Worm (Caenorhabditis elegans) whole organism, young adult: ENCODE data around the gene F56F11.4.

ENCODE experiments used
- ama-1 ChIP-seq, 3 experiments: fragments of 150-350 bp in 1 of 3; sonication (generic microtip) in 2 of 3; optimal IDR thresholded peaks; 2 replicates each; lab custom pipeline; 2014 to 2018; ENCODE audit warnings: missing biosample characterization in 2 of 3, missing genetic modification characterization in 2 of 3, missing genetic modification reagents in 2 of 3
- lsy-27 ChIP-seq: sonication (generic microtip); optimal IDR thresholded peaks from 2 replicates; lab custom pipeline; 2017; ENCODE audit warnings: missing genetic modification characterization, mild to moderate bottlenecking, missing compliant biosample characterization, antibody characterized with exemption, missing genotype, borderline replicate concordance; ENCODE audit not compliant: insufficient read depth
- nfyb-1 ChIP-seq: fragments of 200-800 bp; sonication (Bioruptor generic); IDR thresholded peaks from 2 replicates; pipeline ENCODE4 v1.3.6; 2022; ENCODE audit warnings: missing genetic modification reagents, missing genetic modification characterization, missing compliant biosample characterization

ce11 chrIII:2864669-2865068 is 8.6 kb downstream of the F56F11.4 start:
- TF ChIP-seq lsy-27 (tag; lab: Kevin White, UChicago) (no peak), ama-1 (optimal IDR thresholded peaks at IDR 0.05; lab: Kevin White, UChicago) (no peak), ama-1 (GFP tag; optimal IDR thresholded peaks at IDR 0.05; lab: Kevin White, UChicago) (no peak), nfyb-1 (GFP tag; lab: Robert Waterston, UW) (no peak)
